Fruit fly (Drosophila melanogaster) whole organism, embryonic: ENCODE results near the gene Rcd2.

Experiments
- ATbp ChIP-seq: fragments of 200-800 bp; sonication (Bioruptor generic); optimal IDR thresholded peaks from 2 replicates; lab custom pipeline; 2017; ENCODE audit warnings: missing biosample characterization, mild to moderate bottlenecking, missing genetic modification characterization, missing genetic modification reagents
- Ada2b ChIP-seq: fragments of 200-800 bp; sonication (Bioruptor generic); IDR thresholded peaks from 2 replicates; pipeline ENCODE4 v1.3.6; 2022; ENCODE audit warnings: missing biosample characterization, missing genetic modification characterization
- Aef1 ChIP-seq: fragments of 200-800 bp; sonication (Bioruptor generic); IDR thresholded peaks from 3 replicates; pipeline ENCODE4 v1.3.6; 2022; ENCODE audit warnings: missing biosample characterization, missing genetic modification characterization
- CG10654 ChIP-seq: fragments of 200-800 bp; sonication (Bioruptor generic); optimal IDR thresholded peaks from 2 replicates; lab custom pipeline; 2016; ENCODE audit warnings: missing biosample characterization, missing genetic modification characterization
- CG12071 ChIP-seq: fragments of 200-800 bp; sonication (Bioruptor generic); optimal IDR thresholded peaks from 3 replicates; lab custom pipeline; 2018; ENCODE audit warnings: missing biosample characterization, mild to moderate bottlenecking, missing genetic modification characterization
- CG12299 ChIP-seq: fragments of 200-800 bp; sonication (Bioruptor generic); optimal IDR thresholded peaks from 2 replicates; lab custom pipeline; 2018; ENCODE audit warnings: missing biosample characterization, mild to moderate bottlenecking, missing genetic modification characterization
- CG12391 ChIP-seq: fragments of 200-800 bp; sonication (Bioruptor generic); optimal IDR thresholded peaks from 3 replicates; lab custom pipeline; 2018; ENCODE audit warnings: missing biosample characterization, mild to moderate bottlenecking, missing genetic modification characterization, moderate library complexity
- CG13287 ChIP-seq: fragments of 200-800 bp; sonication (Bioruptor generic); IDR thresholded peaks from 2 replicates; pipeline ENCODE4 v1.3.6; 2022; ENCODE audit warnings: missing biosample characterization, missing genetic modification characterization; ENCODE audit not compliant: partially characterized antibody
- CG14965 ChIP-seq: fragments of 200-800 bp; sonication (Bioruptor generic); optimal IDR thresholded peaks from 2 replicates; lab custom pipeline; 2016; ENCODE audit warnings: missing biosample characterization, missing genetic modification characterization, borderline replicate concordance
- CG15514 ChIP-seq: fragments of 200-800 bp; sonication (Bioruptor generic); optimal IDR thresholded peaks from 3 replicates; lab custom pipeline; 2017; ENCODE audit warnings: missing biosample characterization, missing genetic modification characterization, mild to moderate bottlenecking, moderate library complexity, missing genetic modification reagents
- CG17829 ChIP-seq: fragments of 200-800 bp; optimal IDR thresholded peaks from 2 replicates; lab custom pipeline; 2019; ENCODE audit warnings: missing biosample characterization, mild to moderate bottlenecking, missing genetic modification characterization, moderate library complexity
- CG2120 ChIP-seq: fragments of 200-800 bp; sonication (Bioruptor generic); optimal IDR thresholded peaks from 3 replicates; lab custom pipeline; 2016; ENCODE audit warnings: missing biosample characterization, missing genetic modification characterization
- CG2202 ChIP-seq: fragments of 200-800 bp; sonication (Bioruptor generic); optimal IDR thresholded peaks from 2 replicates; lab custom pipeline; 2018; ENCODE audit warnings: missing biosample characterization, mild to moderate bottlenecking, missing genetic modification characterization
- CG31365 ChIP-seq: fragments of 200-800 bp; sonication (Bioruptor generic); optimal IDR thresholded peaks from 2 replicates; lab custom pipeline; 2018; ENCODE audit warnings: missing biosample characterization, mild to moderate bottlenecking, missing genetic modification characterization
- CG5180 ChIP-seq: fragments of 200-800 bp; sonication (Bioruptor generic); optimal IDR thresholded peaks from 3 replicates; lab custom pipeline; 2017; ENCODE audit warnings: missing biosample characterization, missing genetic modification characterization, mild to moderate bottlenecking, moderate library complexity, missing genetic modification reagents
- CG6175 ChIP-seq: fragments of 200-800 bp; sonication (Bioruptor generic); IDR thresholded peaks from 3 replicates; pipeline ENCODE4 v1.3.6; 2022; ENCODE audit warnings: missing biosample characterization, missing genetic modification characterization
- CG6813 ChIP-seq: fragments of 200-800 bp; sonication (Bioruptor generic); optimal IDR thresholded peaks from 2 replicates; lab custom pipeline; 2017; ENCODE audit warnings: missing biosample characterization, missing genetic modification characterization, mild to moderate bottlenecking, moderate library complexity, missing genetic modification reagents
- CG7745 ChIP-seq: fragments of 200-800 bp; sonication (Bioruptor generic); optimal IDR thresholded peaks from 2 replicates; lab custom pipeline; 2018; ENCODE audit warnings: missing biosample characterization, mild to moderate bottlenecking, missing genetic modification characterization, moderate library complexity
- D ChIP-seq, 2 experiments: fragments of 200-800 bp in 1 of 2; fragments of >200 bp in 1 of 2; sonication (Bioruptor generic) in 1 of 2; optimal IDR thresholded peaks; 2 replicates in 1 of 2; 3 replicates in 1 of 2; lab custom pipeline; 2017; ENCODE audit warnings: mild to moderate bottlenecking in 1 of 2, missing biosample characterization in 1 of 2, missing genetic modification characterization in 1 of 2, missing genetic modification reagents in 1 of 2
- Dref ChIP-seq: fragments of 200-800 bp; sonication (Bioruptor generic); IDR thresholded peaks from 2 replicates; pipeline ENCODE4 v1.3.6; 2022; ENCODE audit warnings: missing biosample characterization, missing genetic modification characterization
- Eip74EF ChIP-seq, 2 experiments: fragments of 200-800 bp in 1 of 2; fragments of >200 bp in 1 of 2; sonication (Bioruptor generic) in 1 of 2; optimal IDR thresholded peaks; 2 replicates each; lab custom pipeline; 2017 to 2019; ENCODE audit warnings: missing biosample characterization in 2 of 2, missing genetic modification characterization in 2 of 2, mild to moderate bottlenecking in 1 of 2, moderate library complexity in 1 of 2
- Fer1 ChIP-seq: fragments of 200-800 bp; sonication (Bioruptor generic); optimal IDR thresholded peaks from 2 replicates; lab custom pipeline; 2017; ENCODE audit warnings: missing biosample characterization, mild to moderate bottlenecking, missing genetic modification characterization
- HLH3B ChIP-seq: fragments of 200-800 bp; sonication (Bioruptor generic); IDR thresholded peaks from 2 replicates; pipeline ENCODE4 v1.3.6; 2022; ENCODE audit warnings: missing biosample characterization, missing genetic modification characterization
- MBD-R2 ChIP-seq: fragments of 200-800 bp; sonication (Bioruptor generic); IDR thresholded peaks from 2 replicates; pipeline ENCODE4 v1.3.6; 2022; ENCODE audit warnings: missing biosample characterization, missing genetic modification characterization
- Oli ChIP-seq: fragments of 200-800 bp; sonication (Bioruptor generic); optimal IDR thresholded peaks from 2 replicates; lab custom pipeline; 2018; ENCODE audit warnings: missing biosample characterization, mild to moderate bottlenecking, missing genetic modification characterization, moderate library complexity
- PHDP ChIP-seq: fragments of 200-800 bp; sonication (Bioruptor generic); optimal IDR thresholded peaks from 3 replicates; lab custom pipeline; 2018; ENCODE audit warnings: missing biosample characterization, mild to moderate bottlenecking, missing genetic modification characterization, moderate library complexity
- Rx ChIP-seq: fragments of 200-800 bp; sonication (Bioruptor generic); IDR thresholded peaks from 2 replicates; pipeline ENCODE4 v1.3.6; 2022; ENCODE audit warnings: missing biosample characterization, missing genetic modification characterization
- Trl ChIP-seq, 3 experiments: fragments of >200 bp in 2 of 3; fragments of 200-800 bp in 1 of 3; sonication (Bioruptor generic) in 1 of 3; optimal IDR thresholded peaks; 2 replicates in 1 of 3; 3 replicates in 2 of 3; lab custom pipeline; 2016 to 2017; ENCODE audit warnings: missing biosample characterization in 1 of 3, missing genetic modification characterization in 1 of 3
- bigmax ChIP-seq: fragments of 200-800 bp; sonication (Bioruptor generic); optimal IDR thresholded peaks from 2 replicates; lab custom pipeline; 2018; ENCODE audit warnings: missing biosample characterization, mild to moderate bottlenecking, missing genetic modification characterization
- chif ChIP-seq, 2 experiments: fragments of 200-800 bp; sonication (Bioruptor generic); optimal IDR thresholded peaks; 3 replicates each; lab custom pipeline; 2016; ENCODE audit warnings: missing biosample characterization in 2 of 2, missing genetic modification characterization in 2 of 2
- dan ChIP-seq: fragments of 200-800 bp; sonication (Bioruptor generic); IDR thresholded peaks from 2 replicates; pipeline ENCODE4 v1.3.6; 2022; ENCODE audit warnings: missing biosample characterization, missing genetic modification characterization
- dmrt11E ChIP-seq: fragments of 200-800 bp; sonication (Bioruptor generic); optimal IDR thresholded peaks from 3 replicates; lab custom pipeline; 2018; ENCODE audit warnings: missing biosample characterization, mild to moderate bottlenecking, missing genetic modification characterization, moderate library complexity
- dysf ChIP-seq: fragments of 200-800 bp; sonication (Bioruptor generic); IDR thresholded peaks from 3 replicates; pipeline ENCODE4 v1.3.6; 2022; ENCODE audit warnings: missing biosample characterization, missing genetic modification characterization
- fd64A ChIP-seq: fragments of 200-800 bp; sonication (Bioruptor generic); optimal IDR thresholded peaks from 3 replicates; lab custom pipeline; 2018; ENCODE audit warnings: missing biosample characterization, mild to moderate bottlenecking, missing genetic modification characterization
- gce ChIP-seq: fragments of 200-800 bp; sonication (Bioruptor generic); IDR thresholded peaks from 3 replicates; pipeline ENCODE4 v1.3.6; 2022; ENCODE audit warnings: missing biosample characterization, missing genetic modification characterization
- gem ChIP-seq: fragments of 200-800 bp; sonication (Bioruptor generic); optimal IDR thresholded peaks from 2 replicates; lab custom pipeline; 2019; ENCODE audit warnings: missing biosample characterization, mild to moderate bottlenecking, missing genetic modification characterization, moderate library complexity
- hth ChIP-seq: fragments of >200 bp; optimal IDR thresholded peaks from 2 replicates; lab custom pipeline; 2017; ENCODE audit warnings: inconsistent platforms
- insv ChIP-seq, 2 experiments: fragments of 200-800 bp; sonication (Bioruptor generic); optimal IDR thresholded peaks; 3 replicates each; lab custom pipeline; 2016 to 2018; ENCODE audit warnings: missing biosample characterization in 2 of 2, missing genetic modification characterization in 2 of 2
- jumu ChIP-seq: fragments of 200-800 bp; sonication (Bioruptor generic); optimal IDR thresholded peaks from 3 replicates; lab custom pipeline; 2016; ENCODE audit warnings: missing biosample characterization, missing genetic modification characterization
- lmd ChIP-seq: fragments of 200-800 bp; sonication (Bioruptor generic); IDR thresholded peaks from 2 replicates; pipeline ENCODE4 v1.3.6; 2022; ENCODE audit warnings: missing biosample characterization, missing genetic modification characterization
- lov ChIP-seq, 2 experiments: fragments of 200-800 bp in 1 of 2; fragments of >200 bp in 1 of 2; sonication (Bioruptor generic) in 1 of 2; IDR thresholded peaks in 1 of 2; optimal IDR thresholded peaks in 1 of 2; 2 replicates in 1 of 2; 3 replicates in 1 of 2; pipeline versions ENCODE4 v1.3.6 to Lab custom; 2017 to 2022; ENCODE audit warnings: missing biosample characterization in 1 of 2, missing genetic modification characterization in 1 of 2
- pfk ChIP-seq: fragments of 200-800 bp; sonication (Bioruptor generic); optimal IDR thresholded peaks from 2 replicates; lab custom pipeline; 2018; ENCODE audit warnings: missing biosample characterization, mild to moderate bottlenecking, missing genetic modification characterization, moderate library complexity
- pnt ChIP-seq: fragments of 200-800 bp; sonication (Bioruptor generic); optimal IDR thresholded peaks from 3 replicates; lab custom pipeline; 2016; ENCODE audit warnings: missing biosample characterization, missing genetic modification characterization
- pzg ChIP-seq: fragments of 200-800 bp; sonication (Bioruptor generic); optimal IDR thresholded peaks from 3 replicates; lab custom pipeline; 2018; ENCODE audit warnings: missing biosample characterization, mild to moderate bottlenecking, missing genetic modification characterization, moderate library complexity
- sd ChIP-seq: fragments of 200-800 bp; sonication (Bioruptor generic); optimal IDR thresholded peaks from 3 replicates; lab custom pipeline; 2018; ENCODE audit warnings: missing biosample characterization, mild to moderate bottlenecking, missing genetic modification characterization, moderate library complexity
- tio ChIP-seq: fragments of 200-800 bp; sonication (Bioruptor generic); optimal IDR thresholded peaks from 2 replicates; lab custom pipeline; 2017; ENCODE audit warnings: missing biosample characterization, missing genetic modification characterization, inconsistent platforms
- trem ChIP-seq: fragments of 200-800 bp; optimal IDR thresholded peaks from 3 replicates; lab custom pipeline; 2019; ENCODE audit warnings: missing biosample characterization, mild to moderate bottlenecking, missing genetic modification characterization, moderate library complexity
- ttk ChIP-seq: fragments of 200-800 bp; sonication (Bioruptor generic); IDR thresholded peaks from 2 replicates; pipeline ENCODE4 v2.1.2; 2022; ENCODE audit warnings: missing biosample characterization, missing genetic modification characterization
- wek ChIP-seq: fragments of 200-800 bp; sonication (Bioruptor generic); optimal IDR thresholded peaks from 3 replicates; lab custom pipeline; 2018; ENCODE audit warnings: missing biosample characterization, mild to moderate bottlenecking, missing genetic modification characterization, moderate library complexity

The Rcd2 gene

DNA sequence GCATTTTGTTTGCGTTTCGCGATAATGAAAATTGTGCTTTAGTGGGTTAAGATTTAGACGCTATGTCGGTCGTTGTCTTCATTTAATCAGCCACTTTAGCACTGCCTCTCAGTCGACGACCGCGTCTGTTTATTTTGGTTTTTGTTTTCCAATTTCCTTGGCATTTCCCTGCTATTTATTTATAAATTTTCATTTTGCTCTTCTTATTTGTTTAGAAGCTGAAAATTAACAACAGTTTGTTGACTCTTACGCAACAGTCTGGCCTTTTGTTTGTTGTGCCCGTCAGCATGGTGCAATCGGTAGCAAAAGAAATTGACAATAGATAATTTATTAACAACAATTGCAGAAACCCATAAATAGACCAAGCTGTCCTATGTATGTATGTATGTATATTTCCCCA lies 32.7 kb downstream of the Rcd2 start (continued):
- TF ChIP-seq ATbp (peak; percentile 45), PHDP (no peak), hth (lab: Kevin White, UChicago) (no peak), dan (GFP tag; lab: Robert Waterston, UW) (no peak), D (optimal IDR thresholded peaks at IDR 0.05; lab: Kevin White, UChicago) (no peak), D (GFP tag; optimal IDR thresholded peaks at IDR 0.05; lab: Kevin White, UChicago) (peak; percentile 25), jumu (GFP tag; lab: Kevin White, UChicago) (no peak), CG6175 (GFP tag; lab: Robert Waterston, UW) (no peak), gem (peak; percentile 22), CG13287 (no peak), Trl (optimal IDR thresholded peaks at IDR 0.05; lab: Kevin White, UChicago) (no peak), Trl (GFP tag; optimal IDR thresholded peaks at IDR 0.05; lab: Kevin White, UChicago) (no peak), CG12071 (no peak), CG17829 (no peak), wek (no peak), tio (GFP tag; lab: Kevin White, UChicago) (no peak), CG2120 (GFP tag; lab: Kevin White, UChicago) (no peak), CG10654 (GFP tag; lab: Kevin White, UChicago) (no peak), CG31365 (no peak), CG12391 (tag; lab: Kevin White, UChicago) (no peak), sd (tag; lab: Kevin White, UChicago) (no peak), dmrt11E (tag; lab: Kevin White, UChicago) (no peak), CG12299 (tag; lab: Kevin White, UChicago) (no peak), fd64A (peak; percentile 53), chif (GFP tag; optimal IDR thresholded peaks at IDR 0.05; lab: Kevin White, UChicago) (no peak), lmd (no peak), CG5180 (no peak), Fer1 (GFP tag; lab: Kevin White, UChicago) (no peak), Aef1 (GFP tag; lab: Robert Waterston, UW) (no peak), HLH3B (GFP tag; lab: Robert Waterston, UW) (peak; percentile 6; the same call in 1 of the 2 replicates), CG7745 (tag; lab: Kevin White, UChicago) (peak; percentile 37), Rx (GFP tag; lab: Robert Waterston, UW) (0 out of 2 replicates have a peak, but pooled peaks have one; percentile 6), CG6813 (GFP tag; lab: Kevin White, UChicago) (no peak), CG2202 (peak; percentile 26), trem (tag; lab: Kevin White, UChicago) (peak; percentile 10), insv (GFP tag; optimal IDR thresholded peaks at IDR 0.05; lab: Kevin White, UChicago) (no peak), gce (GFP tag; lab: Robert Waterston, UW) (no peak), Oli (tag; lab: Kevin White, UChicago) (no peak), CG15514 (GFP tag; lab: Kevin White, UChicago) (no peak), dysf (GFP tag; lab: Robert Waterston, UW) (no peak), CG14965 (GFP tag; lab: Kevin White, UChicago) (no peak), MBD-R2 (no peak; the same call in 1 of the 2 replicates), Eip74EF (GFP tag; optimal IDR thresholded peaks at IDR 0.05; lab: Kevin White, UChicago) (no peak), pnt (GFP tag; lab: Kevin White, UChicago) (no peak), pfk (GFP tag; lab: Kevin White, UChicago) (no peak), Dref (no peak), ttk (no peak), bigmax (GFP tag; lab: Kevin White, UChicago) (no peak), pzg (GFP tag; lab: Kevin White, UChicago) (no peak), lov (optimal IDR thresholded peaks at IDR 0.05; lab: Kevin White, UChicago) (no peak), lov (GFP tag; IDR thresholded peaks at IDR 0.05; lab: Robert Waterston, UW) (0 out of 3 replicates have a peak, but pooled peaks have one; percentile 43), Ada2b (GFP tag; lab: Robert Waterston, UW) (no peak)
